Fruit fly (Drosophila melanogaster): Measurements from ENCODE around the gene Tango6.

The Tango6 gene

DNA sequence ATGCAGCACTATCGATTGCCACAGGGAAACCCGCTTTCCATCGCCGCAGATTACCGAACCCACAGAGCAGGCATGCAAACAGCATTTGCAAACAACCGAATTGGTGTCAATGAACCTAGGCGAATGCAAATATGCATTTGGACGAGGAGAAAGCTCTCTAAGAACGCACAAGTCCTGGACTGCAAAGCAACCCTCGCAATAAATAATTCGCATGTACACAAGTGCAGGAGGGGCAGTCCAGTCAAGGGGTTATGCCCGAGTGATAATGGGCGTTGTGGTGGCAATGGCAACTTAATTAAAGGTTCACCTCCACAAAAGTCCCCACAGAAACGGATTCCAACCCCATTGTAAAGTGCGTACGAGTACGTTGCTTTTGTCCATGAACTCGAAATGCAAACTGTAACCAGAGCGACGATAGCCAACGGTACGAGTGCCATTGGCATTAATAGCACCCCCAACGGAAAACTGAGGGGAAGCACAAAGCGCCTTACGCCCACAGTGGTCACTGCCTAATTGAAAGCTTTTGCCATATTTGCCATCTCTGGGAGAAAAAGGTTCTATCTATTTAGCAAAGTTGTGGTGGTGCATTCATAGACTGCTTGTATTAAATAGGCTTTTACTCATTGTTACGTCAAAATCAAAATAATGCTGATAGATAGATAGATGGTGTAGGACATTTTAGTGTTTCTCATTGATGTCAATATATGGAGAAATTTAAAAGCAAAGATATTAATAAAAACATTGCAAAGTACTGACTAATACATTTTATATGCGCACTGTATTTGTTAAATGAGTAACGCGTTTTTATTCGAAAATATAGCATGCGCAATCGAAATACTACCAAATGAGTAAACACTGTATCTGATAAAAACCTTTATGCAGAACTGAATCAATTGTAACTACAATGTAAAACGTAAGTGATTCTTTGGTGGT is 14.3 kb downstream of the Tango6 start:
- TF ChIP-seq CG34367 (tag; optimal IDR thresholded peaks at IDR 0.05) (no peak), gl (tag; optimal IDR thresholded peaks at IDR 0.05) (no peak), rn (GFP tag; IDR thresholded peaks at IDR 0.05) (no peak), CG10348 (GFP tag; IDR thresholded peaks at IDR 0.05) (no peak), CG8301 (tag; optimal IDR thresholded peaks at IDR 0.05) (no peak), CG8159 (tag; optimal IDR thresholded peaks at IDR 0.05) (peak; percentile 34), Ets98B (GFP tag; IDR thresholded peaks at IDR 0.05) (no peak), CG32121 (GFP tag; IDR thresholded peaks at IDR 0.05) (no peak), D1 (tag; optimal IDR thresholded peaks at IDR 0.05) (no peak), Pif1B (GFP tag; optimal IDR thresholded peaks at IDR 0.05) (no peak), fd96Ca (GFP tag; IDR thresholded peaks at IDR 0.05) (no peak), CG12605 (GFP tag; IDR thresholded peaks at IDR 0.05) (no peak), CG13204 (GFP tag; optimal IDR thresholded peaks at IDR 0.05) (no peak), CG14655 (GFP tag; optimal IDR thresholded peaks at IDR 0.05) (no peak), EcR (GFP tag; optimal IDR thresholded peaks at IDR 0.05) (peak; percentile 85), CG9948 (tag; optimal IDR thresholded peaks at IDR 0.05) (no peak), Pif1A (GFP tag; optimal IDR thresholded peaks at IDR 0.05) (no peak), CG17806 (tag; optimal IDR thresholded peaks at IDR 0.05) (no peak), Snoo (tag; optimal IDR thresholded peaks at IDR 0.05) (no peak), CG4496 (GFP tag; IDR thresholded peaks at IDR 0.05) (no peak), CG15710 (tag; optimal IDR thresholded peaks at IDR 0.05) (peak; percentile 21)

DNA sequence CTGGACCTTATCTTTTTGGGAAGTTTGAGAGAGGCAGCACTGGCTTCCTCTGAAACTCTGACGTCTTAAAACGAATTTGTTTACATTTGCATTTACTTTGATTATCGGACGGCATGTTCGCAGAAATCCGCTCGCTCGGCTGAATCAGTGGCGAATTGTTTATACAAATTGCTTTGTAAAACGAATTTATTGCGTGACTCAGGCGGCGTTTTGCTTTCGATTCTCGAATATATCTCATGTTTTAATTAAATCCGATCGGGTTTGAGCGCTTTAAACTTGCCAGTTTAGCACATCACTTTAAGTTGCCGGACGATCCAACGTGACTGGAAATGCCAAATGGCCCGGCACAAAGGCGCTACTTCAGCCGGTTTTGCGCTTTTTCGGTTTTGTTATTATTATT is 15.3 kb downstream of the Tango6 start:
- no peak for TF ChIP-seq Ets98B (GFP tag; IDR thresholded peaks at IDR 0.05)
- TF ChIP-seq Snoo (tag; optimal IDR thresholded peaks at IDR 0.05), result no peak
- TF ChIP-seq CG17806 (tag; optimal IDR thresholded peaks at IDR 0.05), result no peak
- TF ChIP-seq CG12605 (GFP tag; IDR thresholded peaks at IDR 0.05), result no peak
- TF ChIP-seq CG32121 (GFP tag; IDR thresholded peaks at IDR 0.05), result no peak
- TF ChIP-seq CG9948 (tag; optimal IDR thresholded peaks at IDR 0.05), result no peak
- TF ChIP-seq D1 (tag; optimal IDR thresholded peaks at IDR 0.05), result no peak
- TF ChIP-seq CG8159 (tag; optimal IDR thresholded peaks at IDR 0.05), result no peak
- TF ChIP-seq EcR (GFP tag; optimal IDR thresholded peaks at IDR 0.05), result no peak
- no peak for TF ChIP-seq CG4496 (GFP tag; IDR thresholded peaks at IDR 0.05)
- no peak for TF ChIP-seq CG13204 (GFP tag; optimal IDR thresholded peaks at IDR 0.05)
- TF ChIP-seq CG8301 (tag; optimal IDR thresholded peaks at IDR 0.05), result no peak
- TF ChIP-seq CG15710 (tag; optimal IDR thresholded peaks at IDR 0.05), result no peak
- TF ChIP-seq rn (GFP tag; IDR thresholded peaks at IDR 0.05), result no peak
- TF ChIP-seq gl (tag; optimal IDR thresholded peaks at IDR 0.05), result no peak
- TF ChIP-seq CG14655 (GFP tag; optimal IDR thresholded peaks at IDR 0.05), result no peak
- no peak for TF ChIP-seq Pif1A (GFP tag; optimal IDR thresholded peaks at IDR 0.05)
- no peak for TF ChIP-seq fd96Ca (GFP tag; IDR thresholded peaks at IDR 0.05)

DNA sequence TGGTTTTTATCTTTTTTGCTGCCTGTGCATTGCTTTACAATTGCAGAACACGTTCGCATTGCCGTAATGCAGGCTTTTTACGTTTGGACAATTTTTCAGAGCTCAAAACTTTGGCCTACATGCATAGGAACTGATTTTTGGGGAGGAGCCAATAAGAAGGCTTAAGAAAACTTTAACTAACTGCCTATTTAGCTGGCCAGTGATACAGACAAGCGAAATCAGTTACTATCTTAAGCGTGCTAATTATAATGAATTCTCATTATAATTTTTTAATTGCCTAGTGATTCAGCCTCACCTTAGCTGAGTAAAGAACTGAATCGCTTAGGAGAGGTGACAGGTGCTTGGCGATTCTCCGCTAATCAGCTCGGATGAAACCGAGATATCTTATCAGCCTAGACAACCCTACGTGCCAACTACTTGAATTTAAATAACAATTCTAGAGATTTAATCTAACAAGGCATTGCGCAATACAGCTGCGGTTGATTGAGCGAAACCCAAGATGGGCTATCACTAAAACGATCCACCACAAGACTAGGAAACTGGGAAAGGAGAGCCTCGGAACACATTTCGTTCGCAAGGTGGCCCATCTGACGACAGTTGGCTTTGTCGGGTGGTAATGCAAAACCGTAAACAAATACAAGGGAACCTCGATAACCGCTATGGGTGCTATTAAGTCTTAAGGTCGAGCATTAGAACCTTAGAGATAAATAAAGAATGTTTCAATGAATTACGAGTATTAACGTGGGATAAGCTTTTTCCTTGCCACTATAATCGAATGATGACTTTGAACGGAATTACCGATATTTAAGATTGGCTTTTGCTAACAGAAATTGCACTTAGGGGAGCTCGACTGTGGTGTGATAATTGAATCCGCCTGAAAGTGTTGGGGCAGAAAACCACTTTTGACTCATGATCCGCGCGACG is 16.6 kb downstream of the Tango6 start:
- TF ChIP-seq CG8301 (tag; optimal IDR thresholded peaks at IDR 0.05), result peak; percentile 9
- TF ChIP-seq EcR (GFP tag; optimal IDR thresholded peaks at IDR 0.05), result no peak
- TF ChIP-seq rn (GFP tag; IDR thresholded peaks at IDR 0.05), result no peak
- peak; percentile 36 for TF ChIP-seq CG14655 (GFP tag; optimal IDR thresholded peaks at IDR 0.05)
- peak; percentile 6 for TF ChIP-seq Pif1A (GFP tag; optimal IDR thresholded peaks at IDR 0.05)
- peak; percentile 9 for TF ChIP-seq CG8159 (tag; optimal IDR thresholded peaks at IDR 0.05)
- peak; percentile 12 for TF ChIP-seq CG15710 (tag; optimal IDR thresholded peaks at IDR 0.05)

DNA sequence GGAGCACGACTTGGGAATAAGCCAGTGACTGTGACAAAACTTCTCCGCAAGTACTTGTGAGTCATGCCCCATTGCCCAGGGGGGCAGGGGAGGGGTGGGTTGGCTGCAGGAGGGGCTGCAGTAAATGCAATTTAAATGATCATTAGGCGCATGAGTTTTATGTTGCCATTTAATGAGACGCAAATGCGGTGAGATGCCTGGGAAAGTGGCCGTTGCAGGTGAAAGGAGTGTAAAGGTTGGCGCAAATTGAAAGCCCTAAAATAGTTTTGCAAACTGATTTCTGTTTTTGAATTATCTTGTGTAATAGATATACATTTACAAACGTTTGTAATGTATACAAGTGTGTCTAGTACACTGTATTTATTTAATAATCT is 17.3 kb downstream of the Tango6 start:
- TF ChIP-seq CG17806 (tag; optimal IDR thresholded peaks at IDR 0.05) (no peak), CG10348 (GFP tag; IDR thresholded peaks at IDR 0.05) (no peak), rn (GFP tag; IDR thresholded peaks at IDR 0.05) (no peak), Pif1A (GFP tag; optimal IDR thresholded peaks at IDR 0.05) (no peak), CG8301 (tag; optimal IDR thresholded peaks at IDR 0.05) (no peak), EcR (GFP tag; optimal IDR thresholded peaks at IDR 0.05) (no peak), CG34367 (tag; optimal IDR thresholded peaks at IDR 0.05) (no peak), CG12605 (GFP tag; IDR thresholded peaks at IDR 0.05) (no peak), Ets98B (GFP tag; IDR thresholded peaks at IDR 0.05) (no peak), CG4496 (GFP tag; IDR thresholded peaks at IDR 0.05) (no peak), CG13204 (GFP tag; optimal IDR thresholded peaks at IDR 0.05) (no peak), Pif1B (GFP tag; optimal IDR thresholded peaks at IDR 0.05) (no peak), CG32121 (GFP tag; IDR thresholded peaks at IDR 0.05) (no peak), CG8159 (tag; optimal IDR thresholded peaks at IDR 0.05) (no peak), CG15710 (tag; optimal IDR thresholded peaks at IDR 0.05) (no peak)

Measured in whole organism, pupa.